Worm (Caenorhabditis elegans): ENCODE measurements around the gene W02H3.1.

The W02H3.1 gene

ce11 chrX:11097343-11097742 lies 7.9 kb downstream of the W02H3.1 start:
- TF ChIP-seq ccch-3 (GFP tag; optimal IDR thresholded peaks at IDR 0.05) = no peak

DNA sequence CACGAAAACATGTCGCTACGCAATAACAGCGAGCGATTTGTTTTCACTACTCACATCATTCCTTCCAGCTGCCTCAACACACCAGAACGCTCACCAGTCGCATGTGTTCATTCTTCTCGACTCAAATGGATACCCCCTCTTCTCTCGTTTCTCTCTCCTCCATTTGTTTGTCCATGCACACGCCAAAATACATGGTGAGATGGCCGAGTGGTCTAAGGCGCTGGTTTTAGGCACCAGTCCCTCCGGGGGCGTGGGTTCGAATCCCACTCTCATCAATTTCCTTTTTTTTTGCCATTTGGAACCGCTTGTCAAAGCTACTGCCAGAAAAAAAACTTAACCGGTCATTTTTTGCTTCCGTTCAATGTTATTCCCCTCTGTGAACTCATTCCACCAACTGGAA lies 9.8 kb downstream of the W02H3.1 start:
- TF ChIP-seq attf-3 (GFP tag; conservative IDR thresholded peaks at IDR 0.05) (0 out of 2 replicates have a peak, but pooled peaks have one; percentile 30), attf-5 (GFP tag; optimal IDR thresholded peaks at IDR 0.05) (peak; percentile 63), Y67H2A.10 (GFP tag; conservative IDR thresholded peaks at IDR 0.05) (no peak), sea-2 (GFP tag; IDR thresholded peaks at IDR 0.05) (no peak), him-1 (tag; optimal IDR thresholded peaks at IDR 0.05) (peak; percentile 94), lsy-27 (tag; optimal IDR thresholded peaks at IDR 0.05; ENCODE audit: borderline replicate concordance, insufficient read depth) (no peak), ztf-28 (GFP tag; IDR thresholded peaks at IDR 0.05) (0 out of 2 replicates have a peak, but pooled peaks have one; percentile 17), pbrm-1 (GFP tag; IDR thresholded peaks at IDR 0.05) (peak; percentile 95), cebp-2 (GFP tag; IDR thresholded peaks at IDR 0.05) (no peak), nhr-90 (tag; optimal IDR thresholded peaks at IDR 0.05) (peak; percentile 89), ceh-27 (GFP tag; optimal IDR thresholded peaks at IDR 0.05) (peak; percentile 82), ztf-18 (tag; optimal IDR thresholded peaks at IDR 0.05) (peak; percentile 36), ccch-3 (GFP tag; optimal IDR thresholded peaks at IDR 0.05) (peak; percentile 15), sptf-2 (GFP tag; optimal IDR thresholded peaks at IDR 0.05) (no peak), ztf-3 (GFP tag; optimal IDR thresholded peaks at IDR 0.05) (peak; percentile 12), ztf-26 (tag; optimal IDR thresholded peaks at IDR 0.05) (peak; percentile 92), rpc-1 (optimal IDR thresholded peaks at IDR 0.05) (peak; percentile 84), rpc-1 (tag; optimal IDR thresholded peaks at IDR 0.05) (peak; percentile 84), C06A6.2 (GFP tag; conservative IDR thresholded peaks at IDR 0.05) (peak; percentile 62; the same call in 1 of the 2 replicates), F23B12.7 (tag; optimal IDR thresholded peaks at IDR 0.05; ENCODE audit: insufficient read depth) (peak; percentile 61), hmg-20 (GFP tag; IDR thresholded peaks at IDR 0.05) (peak; percentile 88), T26A5.8 (tag; optimal IDR thresholded peaks at IDR 0.05) (no peak), nhr-120 (GFP tag; IDR thresholded peaks at IDR 0.05) (0 out of 2 replicates have a peak, but pooled peaks have one; percentile 48), madf-10 (tag; optimal IDR thresholded peaks at IDR 0.05) (peak; percentile 86), mel-28 (tag; optimal IDR thresholded peaks at IDR 0.05; ENCODE audit: borderline replicate concordance) (peak; percentile 71), pha-4 (tag; optimal IDR thresholded peaks at IDR 0.05) (no peak), ets-4 (GFP tag; optimal IDR thresholded peaks at IDR 0.05) (peak; percentile 81), hlh-12 (tag; optimal IDR thresholded peaks at IDR 0.05) (no peak), ceh-79 (tag; optimal IDR thresholded peaks at IDR 0.05) (peak; percentile 46), akir-1 (GFP tag; optimal IDR thresholded peaks at IDR 0.05) (no peak), snpc-4 (GFP tag; optimal IDR thresholded peaks at IDR 0.05) (peak; percentile 58), snpc-4 (tag; optimal IDR thresholded peaks at IDR 0.05) (peak in 2 of 4 experiments; percentile 66 to 81), F10E7.11 (tag; optimal IDR thresholded peaks at IDR 0.05) (peak; percentile 57), hmg-1.2 (GFP tag; IDR thresholded peaks at IDR 0.05) (peak; percentile 84), zim-3 (tag; optimal IDR thresholded peaks at IDR 0.05) (peak; percentile 39), egrh-3 (GFP tag; IDR thresholded peaks at IDR 0.05) (peak; percentile 66), B0336.3 (GFP tag; IDR thresholded peaks at IDR 0.05) (peak; percentile 77; the same call in 1 of the 2 replicates), tbp1 (GFP tag; optimal IDR thresholded peaks at IDR 0.05) (peak; percentile 93), madf-8 (GFP tag; conservative IDR thresholded peaks at IDR 0.05) (no peak), ama-1 (optimal IDR thresholded peaks at IDR 0.05) (no peak), ama-1 (GFP tag; optimal IDR thresholded peaks at IDR 0.05) (peak; percentile 54 to 78), Y79H2A.3 (GFP tag; conservative IDR thresholded peaks at IDR 0.05) (no peak), F33H1.4 (GFP tag; IDR thresholded peaks at IDR 0.05) (0 out of 2 replicates have a peak, but pooled peaks have one; percentile 22), mcd-1 (GFP tag; IDR thresholded peaks at IDR 0.05) (peak; percentile 79), ceh-40 (GFP tag; IDR thresholded peaks at IDR 0.05) (no peak), nfyb-1 (GFP tag; IDR thresholded peaks at IDR 0.05) (peak; percentile 80; the same call in 1 of the 2 replicates), ZK185.1 (tag; optimal IDR thresholded peaks at IDR 0.05; ENCODE audit: poor library complexity, severe bottlenecking) (peak; percentile 92), K11D2.4 (GFP tag; IDR thresholded peaks at IDR 0.05) (peak; percentile 92)

All from whole organism, young adult.